Fruit fly (Drosophila melanogaster): ENCODE data around the gene Tbc1d15-17.
A peak's percentile ranks its signal among the peaks of the same experiment; 100 is the strongest.

DNA sequence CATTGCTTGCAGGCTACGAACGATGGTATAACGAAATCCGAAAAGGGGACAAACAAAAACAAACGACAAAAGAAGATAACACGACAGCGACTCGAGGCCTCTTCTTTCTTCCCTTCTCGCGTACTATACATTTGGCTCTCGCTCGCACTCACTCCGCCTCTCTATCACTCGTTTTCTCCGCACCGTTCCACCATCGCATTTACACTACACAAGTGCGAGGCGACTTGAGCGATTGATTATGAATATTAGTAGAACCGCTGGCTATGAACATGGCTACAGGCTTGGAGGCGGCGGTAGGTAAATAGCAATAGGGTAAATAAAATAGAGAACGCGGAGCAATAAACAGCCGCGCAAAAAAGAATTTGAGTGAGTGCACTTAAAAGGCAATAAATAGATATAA lies 13.5 kb downstream of the Tbc1d15-17 start:
- TF ChIP-seq Hr78 (GFP tag; optimal IDR thresholded peaks at IDR 0.05) (no peak), gem (tag; optimal IDR thresholded peaks at IDR 0.05) (peak; percentile 21), oc (tag; optimal IDR thresholded peaks at IDR 0.05) (no peak), CG6272 (GFP tag; IDR thresholded peaks at IDR 0.05) (no peak), psq (GFP tag; optimal IDR thresholded peaks at IDR 0.05) (peak; percentile 95), vvl (GFP tag; IDR thresholded peaks at IDR 0.05) (no peak), CG34224 (GFP tag; IDR thresholded peaks at IDR 0.05; ENCODE audit: partially characterized antibody) (no peak), vnd (GFP tag; IDR thresholded peaks at IDR 0.05; ENCODE audit: partially characterized antibody) (no peak), Dbx (GFP tag; IDR thresholded peaks at IDR 0.05) (0 out of 3 replicates have a peak, but pooled peaks have one; percentile 29)
